Fruit fly (Drosophila melanogaster) whole organism, pupa: ENCODE data around the gene trol.

Source experiments
- CG10348 ChIP-seq: fragments of 200-800 bp; sonication (Bioruptor generic); IDR thresholded peaks from 2 replicates; pipeline ENCODE4 v1.3.6; 2022; ENCODE audit warnings: missing biosample characterization, missing genetic modification characterization
- CG12605 ChIP-seq: fragments of 200-800 bp; sonication (Bioruptor generic); IDR thresholded peaks from 2 replicates; pipeline ENCODE4 v1.3.6; 2022; ENCODE audit warnings: missing biosample characterization, missing genetic modification characterization
- CG13204 ChIP-seq: fragments of 200-800 bp; sonication (Bioruptor generic); optimal IDR thresholded peaks from 2 replicates; lab custom pipeline; 2018; ENCODE audit warnings: missing biosample characterization, mild to moderate bottlenecking, missing genetic modification characterization, moderate library complexity
- CG17806 ChIP-seq: fragments of 200-800 bp; sonication (Bioruptor generic); optimal IDR thresholded peaks from 2 replicates; lab custom pipeline; 2018; ENCODE audit warnings: missing biosample characterization, mild to moderate bottlenecking, missing genetic modification characterization, moderate library complexity
- CG34367 ChIP-seq: fragments of 200-800 bp; sonication (Bioruptor generic); optimal IDR thresholded peaks from 2 replicates; lab custom pipeline; 2018; ENCODE audit warnings: missing biosample characterization, mild to moderate bottlenecking, missing genetic modification characterization
- CG4496 ChIP-seq: fragments of 200-800 bp; sonication (Bioruptor generic); IDR thresholded peaks from 3 replicates; pipeline ENCODE4 v1.3.6; 2022; ENCODE audit warnings: missing biosample characterization, missing genetic modification characterization
- CG8159 ChIP-seq: fragments of 200-800 bp; sonication (Bioruptor generic); optimal IDR thresholded peaks from 3 replicates; lab custom pipeline; 2018; ENCODE audit warnings: missing biosample characterization, mild to moderate bottlenecking, missing genetic modification characterization, moderate library complexity
- D1 ChIP-seq: fragments of 200-800 bp; sonication (Bioruptor generic); optimal IDR thresholded peaks from 2 replicates; lab custom pipeline; 2018; ENCODE audit warnings: missing biosample characterization, mild to moderate bottlenecking, missing genetic modification characterization, moderate library complexity
- EcR ChIP-seq: fragments of 200-800 bp; sonication (Bioruptor generic); optimal IDR thresholded peaks from 3 replicates; lab custom pipeline; 2019; ENCODE audit warnings: missing biosample characterization, missing genetic modification characterization, mild to moderate bottlenecking, moderate library complexity, missing genetic modification reagents
- Ets98B ChIP-seq: fragments of 200-800 bp; sonication (Bioruptor generic); IDR thresholded peaks from 2 replicates; pipeline ENCODE4 v1.3.6; 2022; ENCODE audit warnings: missing biosample characterization, missing genetic modification characterization
- Pif1A ChIP-seq: fragments of 200-800 bp; sonication (Bioruptor generic); optimal IDR thresholded peaks from 3 replicates; lab custom pipeline; 2016; ENCODE audit warnings: missing biosample characterization, missing genetic modification characterization
- Pif1B ChIP-seq: fragments of 200-800 bp; sonication (Bioruptor generic); optimal IDR thresholded peaks from 3 replicates; lab custom pipeline; 2016; ENCODE audit warnings: missing biosample characterization, missing genetic modification characterization
- Snoo ChIP-seq: fragments of 200-800 bp; sonication (Bioruptor generic); optimal IDR thresholded peaks from 3 replicates; lab custom pipeline; 2017; ENCODE audit warnings: missing biosample characterization, mild to moderate bottlenecking, missing genetic modification characterization, inconsistent platforms
- gl ChIP-seq: fragments of 200-800 bp; sonication (Bioruptor generic); optimal IDR thresholded peaks from 2 replicates; lab custom pipeline; 2018; ENCODE audit warnings: missing biosample characterization, mild to moderate bottlenecking, missing genetic modification characterization

- no peak for TF ChIP-seq gl (tag; lab: Kevin White, UChicago)
- no peak for TF ChIP-seq CG17806 (tag; lab: Kevin White, UChicago)
- no peak for TF ChIP-seq CG34367 (tag; lab: Kevin White, UChicago)
- TF ChIP-seq Pif1A (GFP tag; lab: Kevin White, UChicago) = no peak
- TF ChIP-seq EcR (GFP tag; lab: Kevin White, UChicago) = no peak
- TF ChIP-seq Pif1B (GFP tag; lab: Kevin White, UChicago) = no peak
- TF ChIP-seq D1 = no peak
- no peak for TF ChIP-seq CG13204 (GFP tag; lab: Kevin White, UChicago)
- no peak for TF ChIP-seq CG10348 (GFP tag; lab: Robert Waterston, UW)
- TF ChIP-seq Ets98B (GFP tag; lab: Robert Waterston, UW) = no peak
- TF ChIP-seq CG12605 (GFP tag; lab: Robert Waterston, UW) = no peak
- no peak for TF ChIP-seq CG4496 (GFP tag; lab: Robert Waterston, UW)
- no peak for TF ChIP-seq CG8159 (tag; lab: Kevin White, UChicago)
- no peak for TF ChIP-seq Snoo (tag; lab: Kevin White, UChicago)
Measured at dm6 chrX:2517525-2518294, 27.5 kb downstream of the trol start.
